Worm (Caenorhabditis elegans): Measurements from ENCODE around the gene B0464.6.

DNA sequence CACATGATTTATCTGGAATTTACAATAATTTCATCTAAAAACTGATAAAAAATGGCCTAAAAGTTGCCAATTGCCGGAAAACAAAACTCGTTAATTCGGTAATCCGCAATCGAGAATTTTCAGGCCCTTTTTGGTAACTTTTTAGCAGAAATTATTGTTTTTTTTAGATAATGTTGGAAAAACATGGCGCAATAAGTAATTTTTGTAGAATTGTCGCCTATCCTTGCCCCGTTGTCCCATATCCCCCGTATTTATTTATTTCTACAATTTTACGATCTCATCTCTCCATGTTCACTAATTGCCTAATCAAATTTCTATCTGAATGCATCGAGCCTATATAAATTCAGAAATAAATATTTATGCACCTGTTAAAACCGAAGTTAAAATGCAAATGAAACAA, 47.2 kb upstream of the B0464.6 start:
- TF ChIP-seq snpc-4 (tag; optimal IDR thresholded peaks at IDR 0.05) (no peak), lsy-2 (tag; optimal IDR thresholded peaks at IDR 0.05) (no peak)

All from whole organism, mixed stage, embryonic.